Fruit fly (Drosophila melanogaster): ENCODE data around the gene Desi.

DNA sequence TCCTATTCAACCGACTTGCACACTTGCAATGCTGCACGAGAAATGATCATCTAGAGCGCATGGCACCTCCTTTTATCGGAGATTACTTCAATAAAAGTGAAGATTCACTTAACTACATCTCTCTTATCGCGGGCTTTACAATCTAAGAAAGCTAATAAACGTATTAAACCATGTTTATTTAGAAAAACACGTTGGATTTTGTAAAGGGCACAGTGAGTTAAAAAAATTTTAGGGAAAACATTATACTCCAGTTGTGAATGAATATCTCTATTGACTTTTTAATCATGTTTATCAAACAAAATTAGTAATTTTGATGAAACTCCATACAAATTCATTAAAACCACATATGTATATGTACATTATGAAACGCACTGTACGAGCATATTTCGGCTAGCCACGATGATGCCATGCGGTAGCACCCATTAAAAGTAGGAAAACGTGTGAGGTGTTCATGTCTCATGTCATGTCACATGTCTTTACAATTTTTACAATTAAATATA is 20.0 kb upstream of the Desi start, which contains the start of gene CG31272:
- TF ChIP-seq net (GFP tag; optimal IDR thresholded peaks at IDR 0.05) (no peak), CG32006 (GFP tag; optimal IDR thresholded peaks at IDR 0.05) (no peak), CG7368 (GFP tag; optimal IDR thresholded peaks at IDR 0.05) (no peak), Met (GFP tag; optimal IDR thresholded peaks at IDR 0.05) (no peak), Hr38 (GFP tag; optimal IDR thresholded peaks at IDR 0.05) (no peak), CG3032 (tag; optimal IDR thresholded peaks at IDR 0.05) (no peak), CG6854 (GFP tag; optimal IDR thresholded peaks at IDR 0.05) (no peak), CG6276 (GFP tag; optimal IDR thresholded peaks at IDR 0.05) (no peak), CG11294 (GFP tag; IDR thresholded peaks at IDR 0.05) (no peak), CG31627 (GFP tag; optimal IDR thresholded peaks at IDR 0.05) (no peak), lz (GFP tag; optimal IDR thresholded peaks at IDR 0.05) (no peak)
